Worm (Caenorhabditis elegans) whole organism, L4/young adult: ENCODE data around the gene cec-2.
"Not testable (repeated sequence)": the region's sequence is repeated elsewhere in the genome, so short reads cannot be mapped to it uniquely, and the experiment has no call there.

Experiments
- W03F9.2 ChIP-seq: fragments of 150-350 bp; optimal IDR thresholded peaks from 2 replicates; lab custom pipeline; 2014; ENCODE audit warnings: missing biosample characterization, missing genetic modification characterization
- dao-5 ChIP-seq: sonication (generic microtip); optimal IDR thresholded peaks from 2 replicates; lab custom pipeline; 2016; ENCODE audit warnings: missing genotype, missing genetic modification characterization, moderate library complexity, missing compliant biosample characterization
- him-1 ChIP-seq: sonication (generic microtip); optimal IDR thresholded peaks from 2 replicates; lab custom pipeline; 2016; ENCODE audit warnings: missing genotype, missing genetic modification reagents, missing genetic modification characterization, missing compliant biosample characterization

DNA sequence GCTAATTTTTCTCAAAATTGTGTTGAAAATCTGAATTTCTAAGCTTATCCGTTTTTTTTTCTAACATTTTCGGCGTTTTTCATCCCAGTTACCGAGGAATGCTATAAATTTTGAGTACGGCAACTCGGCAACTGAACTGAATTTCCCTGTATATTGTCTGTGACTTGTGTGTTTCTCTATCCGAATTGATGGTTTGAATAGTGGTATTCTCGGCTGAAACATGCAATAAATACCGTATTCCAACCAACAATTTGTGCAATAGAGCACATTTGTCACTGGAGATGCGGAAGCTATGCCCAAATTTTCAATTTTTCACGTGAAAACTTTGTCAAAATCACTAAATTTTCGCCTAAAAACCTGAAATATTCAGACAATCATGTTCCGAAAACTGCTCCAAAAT, 11.8 kb downstream of the cec-2 start, which contains the start of gene rmif-2:
- TF ChIP-seq him-1, W03F9.2, dao-5 (tag; lab: Kevin White, UChicago): not testable (repeated sequence)
